Fruit fly (Drosophila melanogaster): Measurements from ENCODE around the gene Mst87F.

Gene Mst87F

dm6 chr3R:13831042-13831441 lies 3.2 kb upstream of the Mst87F start:
- TF ChIP-seq jim (GFP tag; optimal IDR thresholded peaks at IDR 0.05) = no peak
- no peak for TF ChIP-seq Hr78 (GFP tag; optimal IDR thresholded peaks at IDR 0.05)
- TF ChIP-seq CG9705 (GFP tag; optimal IDR thresholded peaks at IDR 0.05) = no peak
- no peak for TF ChIP-seq Mio (GFP tag; optimal IDR thresholded peaks at IDR 0.05)
- TF ChIP-seq tai (GFP tag; optimal IDR thresholded peaks at IDR 0.05) = no peak
- TF ChIP-seq Hnf4 (GFP tag; optimal IDR thresholded peaks at IDR 0.05) = no peak
- TF ChIP-seq sv (GFP tag; optimal IDR thresholded peaks at IDR 0.05) = no peak
- no peak for TF ChIP-seq foxo (GFP tag; optimal IDR thresholded peaks at IDR 0.05)
- TF ChIP-seq Jra (GFP tag; optimal IDR thresholded peaks at IDR 0.05) = no peak
- no peak for TF ChIP-seq Rel (GFP tag; optimal IDR thresholded peaks at IDR 0.05)
- no peak for TF ChIP-seq Rel (tag; optimal IDR thresholded peaks at IDR 0.05)
- no peak for TF ChIP-seq lola (GFP tag; optimal IDR thresholded peaks at IDR 0.05)
- no peak for TF ChIP-seq Vsx2 (GFP tag; optimal IDR thresholded peaks at IDR 0.05; ENCODE audit: partially characterized antibody)
- TF ChIP-seq ey (GFP tag; optimal IDR thresholded peaks at IDR 0.05) = no peak
- no peak for TF ChIP-seq Abd-B (GFP tag; optimal IDR thresholded peaks at IDR 0.05)
- no peak for TF ChIP-seq woc (GFP tag; optimal IDR thresholded peaks at IDR 0.05)
- no peak for TF ChIP-seq sage (GFP tag; optimal IDR thresholded peaks at IDR 0.05)
- no peak for TF ChIP-seq Sp1 (GFP tag; optimal IDR thresholded peaks at IDR 0.05)
- no peak for TF ChIP-seq brk (GFP tag; optimal IDR thresholded peaks at IDR 0.05)
- no peak for TF ChIP-seq rgr (GFP tag; optimal IDR thresholded peaks at IDR 0.05)
- TF ChIP-seq Dif (GFP tag; optimal IDR thresholded peaks at IDR 0.05; ENCODE audit: partially characterized antibody) = no peak

- no peak for TF ChIP-seq Vsx2 (GFP tag; optimal IDR thresholded peaks at IDR 0.05; ENCODE audit: partially characterized antibody)
These were observed 5.1 kb downstream of the Mst87F start for dm6 chr3R:13822602-13823220.

- TF ChIP-seq Hr78 (GFP tag; optimal IDR thresholded peaks at IDR 0.05) (no peak), tai (GFP tag; optimal IDR thresholded peaks at IDR 0.05) (no peak), Dfd (GFP tag; optimal IDR thresholded peaks at IDR 0.05) (peak; percentile 67), Sp1 (GFP tag; optimal IDR thresholded peaks at IDR 0.05) (no peak), Rel (GFP tag; optimal IDR thresholded peaks at IDR 0.05) (no peak), Rel (tag; optimal IDR thresholded peaks at IDR 0.05) (no peak)
These were observed 7.3 kb downstream of the Mst87F start for dm6 chr3R:13820483-13820882.

dm6 chr3R:13819037-13819436 lies 8.8 kb downstream of the Mst87F start:
- TF ChIP-seq dmrt93B (GFP tag; optimal IDR thresholded peaks at IDR 0.05) (no peak), Hr83 (GFP tag; optimal IDR thresholded peaks at IDR 0.05; ENCODE audit: poor library complexity, severe bottlenecking) (peak; percentile 16)

dm6 chr3R:13817480-13818305 lies 10.1 kb downstream of the Mst87F start:
- peak; percentile 40 for TF ChIP-seq sv (GFP tag; optimal IDR thresholded peaks at IDR 0.05)
- no peak for TF ChIP-seq dsf (GFP tag; optimal IDR thresholded peaks at IDR 0.05; ENCODE audit: borderline replicate concordance)

dm6 chr3R:13816375-13816711 lies 11.5 kb downstream of the Mst87F start:
- no peak for TF ChIP-seq Rel (GFP tag; optimal IDR thresholded peaks at IDR 0.05)
- peak; percentile 20 for TF ChIP-seq Rel (tag; optimal IDR thresholded peaks at IDR 0.05)
- no peak for TF ChIP-seq pan (optimal IDR thresholded peaks at IDR 0.05)

- TF ChIP-seq br (GFP tag; optimal IDR thresholded peaks at IDR 0.05) (no peak), Myc (optimal IDR thresholded peaks at IDR 0.05) (no peak), Hnf4 (GFP tag; optimal IDR thresholded peaks at IDR 0.05) (no peak), brk (GFP tag; optimal IDR thresholded peaks at IDR 0.05) (no peak), rgr (GFP tag; optimal IDR thresholded peaks at IDR 0.05) (no peak), Rel (GFP tag; optimal IDR thresholded peaks at IDR 0.05) (no peak), Rel (tag; optimal IDR thresholded peaks at IDR 0.05) (no peak), woc (GFP tag; optimal IDR thresholded peaks at IDR 0.05) (no peak), lola (GFP tag; optimal IDR thresholded peaks at IDR 0.05) (no peak), Sp1 (GFP tag; optimal IDR thresholded peaks at IDR 0.05) (no peak), CG32264 (GFP tag; optimal IDR thresholded peaks at IDR 0.05) (no peak), Dfd (GFP tag; optimal IDR thresholded peaks at IDR 0.05) (no peak), sage (GFP tag; optimal IDR thresholded peaks at IDR 0.05) (no peak), Jra (GFP tag; optimal IDR thresholded peaks at IDR 0.05) (no peak), h (GFP tag; optimal IDR thresholded peaks at IDR 0.05) (no peak), Dif (GFP tag; optimal IDR thresholded peaks at IDR 0.05; ENCODE audit: partially characterized antibody) (no peak), Abd-B (GFP tag; optimal IDR thresholded peaks at IDR 0.05) (no peak), CrebA (GFP tag; optimal IDR thresholded peaks at IDR 0.05; ENCODE audit: borderline replicate concordance) (no peak)
These were observed 12.0 kb downstream of the Mst87F start for dm6 chr3R:13815566-13816374.
